Worm (Caenorhabditis elegans) whole organism, L3 larva: Measurements from ENCODE around the gene F57C12.6.

Experiments
- aly-2 ChIP-seq: fragments of 150-350 bp; optimal IDR thresholded peaks from 2 replicates; lab custom pipeline; 2014; ENCODE audit warnings: missing biosample characterization, missing genetic modification characterization
- ama-1 ChIP-seq: fragments of 150-350 bp; optimal IDR thresholded peaks from 2 replicates; lab custom pipeline; 2018
- ceh-16 ChIP-seq: sonication (generic microtip); optimal IDR thresholded peaks from 2 replicates; lab custom pipeline; 2017; ENCODE audit warnings: missing biosample characterization, missing genetic modification characterization
- ceh-28 ChIP-seq: fragments of 150-350 bp; optimal IDR thresholded peaks from 2 replicates; lab custom pipeline; 2014; ENCODE audit warnings: missing biosample characterization, missing genetic modification reagents, missing genetic modification characterization
- ceh-82 ChIP-seq: fragments of 150-350 bp; optimal IDR thresholded peaks from 2 replicates; lab custom pipeline; 2014; ENCODE audit warnings: missing biosample characterization, missing genetic modification characterization
- daf-12 ChIP-seq: fragments of 150-350 bp; optimal IDR thresholded peaks from 2 replicates; lab custom pipeline; 2014; ENCODE audit warnings: missing biosample characterization, missing genetic modification reagents, missing genetic modification characterization
- elt-1 ChIP-seq: fragments of 150-350 bp; optimal IDR thresholded peaks from 2 replicates; lab custom pipeline; 2014; ENCODE audit warnings: missing biosample characterization, missing genetic modification characterization
- elt-3 ChIP-seq, 3 experiments: fragments of 150-350 bp in 1 of 3; sonication (generic microtip) in 2 of 3; optimal IDR thresholded peaks; 2 replicates in 2 of 3; 4 replicates in 1 of 3; lab custom pipeline; 2014 to 2017; ENCODE audit warnings: missing biosample characterization in 3 of 3, missing genetic modification characterization in 3 of 3
- eor-1 ChIP-seq, 2 experiments: fragments of 150-350 bp; optimal IDR thresholded peaks; 2 replicates each; lab custom pipeline; 2014 to 2018; ENCODE audit warnings: missing biosample characterization in 2 of 2, missing genetic modification characterization in 2 of 2
- lin-15B ChIP-seq: fragments of 150-350 bp; optimal IDR thresholded peaks from 2 replicates; lab custom pipeline; 2014; ENCODE audit warnings: missing biosample characterization, missing genetic modification characterization
- mdl-1 ChIP-seq: fragments of 150-350 bp; optimal IDR thresholded peaks from 2 replicates; lab custom pipeline; 2014; ENCODE audit warnings: missing biosample characterization, missing genetic modification characterization
- mml-1 ChIP-seq: fragments of 150-350 bp; sonication (generic microtip); optimal IDR thresholded peaks from 3 replicates; lab custom pipeline; 2014; ENCODE audit warnings: missing biosample characterization, missing genetic modification characterization
- nhr-11 ChIP-seq: fragments of 150-350 bp; optimal IDR thresholded peaks from 2 replicates; lab custom pipeline; 2014; ENCODE audit warnings: missing biosample characterization, missing genetic modification characterization
- nhr-12 ChIP-seq: fragments of 150-350 bp; optimal IDR thresholded peaks from 2 replicates; lab custom pipeline; 2014; ENCODE audit warnings: missing biosample characterization, missing genetic modification characterization
- nhr-23 ChIP-seq: fragments of 150-350 bp; optimal IDR thresholded peaks from 2 replicates; lab custom pipeline; 2014; ENCODE audit warnings: missing biosample characterization, missing genetic modification reagents, missing genetic modification characterization
- nhr-25 ChIP-seq: sonication (generic microtip); optimal IDR thresholded peaks from 2 replicates; lab custom pipeline; 2017; ENCODE audit warnings: missing biosample characterization, missing genetic modification characterization
- nhr-28 ChIP-seq: fragments of 150-350 bp; optimal IDR thresholded peaks from 2 replicates; lab custom pipeline; 2014; ENCODE audit warnings: missing biosample characterization, missing genetic modification characterization
- nhr-43 ChIP-seq: sonication (generic microtip); optimal IDR thresholded peaks from 2 replicates; lab custom pipeline; 2016; ENCODE audit warnings: mild to moderate bottlenecking, missing genetic modification characterization, missing compliant biosample characterization; ENCODE audit not compliant: poor library complexity, severe bottlenecking
- pha-4 ChIP-seq: fragments of 150-350 bp; optimal IDR thresholded peaks from 2 replicates; lab custom pipeline; 2014; ENCODE audit warnings: missing biosample characterization, missing genetic modification reagents, missing genetic modification characterization
- pqm-1 ChIP-seq: fragments of 150-350 bp; optimal IDR thresholded peaks from 2 replicates; lab custom pipeline; 2017; ENCODE audit warnings: missing biosample characterization, missing genetic modification characterization, inconsistent platforms
- sea-2 ChIP-seq: fragments of 150-350 bp; sonication (generic microtip); optimal IDR thresholded peaks from 4 replicates; lab custom pipeline; 2014; ENCODE audit warnings: missing biosample characterization, missing genetic modification reagents, missing genetic modification characterization
- unc-39 ChIP-seq: sonication (generic microtip); optimal IDR thresholded peaks from 4 replicates; lab custom pipeline; 2017; ENCODE audit warnings: missing biosample characterization, missing genetic modification characterization
- ztf-11 ChIP-seq: fragments of 150-350 bp; optimal IDR thresholded peaks from 2 replicates; lab custom pipeline; 2014; ENCODE audit warnings: missing biosample characterization, missing genetic modification characterization

Gene F57C12.6

ce11 chrX:504046-504843 lies 49.5 kb downstream of the F57C12.6 start:
- TF ChIP-seq pha-4 (no peak), nhr-25 (no peak), mdl-1 (tag; lab: Kevin White, UChicago) (no peak), nhr-28 (tag; lab: Kevin White, UChicago) (no peak), ztf-11 (tag; lab: Kevin White, UChicago) (no peak), nhr-23 (peak; percentile 59), daf-12 (tag; lab: Kevin White, UChicago) (no peak), unc-39 (tag; lab: Kevin White, UChicago) (no peak), elt-3 (tag; optimal IDR thresholded peaks at IDR 0.05; lab: Kevin White, UChicago) (peak in 1 of 3 experiments; percentile 5), sea-2 (GFP tag; lab: Kevin White, UChicago) (no peak), nhr-11 (tag; lab: Kevin White, UChicago) (no peak), nhr-12 (tag; lab: Kevin White, UChicago) (no peak), ceh-28 (tag; lab: Kevin White, UChicago) (no peak), aly-2 (tag; lab: Kevin White, UChicago) (no peak), eor-1 (tag; optimal IDR thresholded peaks at IDR 0.05; lab: Kevin White, UChicago) (no peak), pqm-1 (no peak), nhr-43 (tag; lab: Kevin White, UChicago) (no peak), mml-1 (tag; lab: Kevin White, UChicago) (no peak), ceh-16 (tag; lab: Kevin White, UChicago) (peak; percentile 13), lin-15B (tag; lab: Kevin White, UChicago) (no peak), elt-1 (tag; lab: Kevin White, UChicago) (peak; percentile 50), ama-1 (lab: Kevin White, UChicago) (no peak), ceh-82 (no peak)
